Worm (Caenorhabditis elegans) whole organism, late embryonic: ENCODE results near the gene emb-30.

ENCODE experiments used
- fkh-10 ChIP-seq: fragments of 150-350 bp; optimal IDR thresholded peaks from 2 replicates; lab custom pipeline; 2014; ENCODE audit warnings: missing biosample characterization, missing genetic modification reagents, missing genetic modification characterization
- nhr-11 ChIP-seq: fragments of 150-350 bp; optimal IDR thresholded peaks from 2 replicates; lab custom pipeline; 2014; ENCODE audit warnings: missing biosample characterization, missing genetic modification characterization
- tbx-2 ChIP-seq: sonication (generic microtip); optimal IDR thresholded peaks from 2 replicates; lab custom pipeline; 2016; ENCODE audit warnings: missing genetic modification characterization, missing compliant biosample characterization

DNA sequence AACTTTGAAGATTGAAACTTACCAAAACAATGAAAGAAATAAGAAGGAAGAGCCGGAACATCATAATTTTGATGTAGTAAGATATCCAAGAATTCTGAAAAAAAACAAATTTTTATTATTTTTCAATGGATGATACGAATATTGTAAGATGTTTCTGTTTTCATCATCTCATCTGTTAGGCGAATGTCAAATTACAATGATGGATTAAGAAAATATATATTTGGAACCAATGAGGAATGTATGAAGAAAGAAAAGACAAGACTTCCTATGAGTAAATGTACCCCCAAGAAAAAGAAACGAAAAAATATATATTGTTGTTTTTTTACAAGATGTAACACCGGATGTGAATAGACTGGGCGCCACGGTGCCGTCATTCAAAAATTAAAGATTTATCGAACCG, 15.0 kb downstream of the emb-30 start, which contains the start of gene T26G10.5:
- no peak for TF ChIP-seq fkh-10
- no peak for TF ChIP-seq nhr-11 (tag; lab: Kevin White, UChicago)
- no peak for TF ChIP-seq tbx-2 (tag; lab: Kevin White, UChicago)
